Worm (Caenorhabditis elegans): Measurements from ENCODE around the gene pam-1.
A peak's percentile ranks its signal among the peaks of the same experiment; 100 is the strongest.

pam-1 gene

DNA sequence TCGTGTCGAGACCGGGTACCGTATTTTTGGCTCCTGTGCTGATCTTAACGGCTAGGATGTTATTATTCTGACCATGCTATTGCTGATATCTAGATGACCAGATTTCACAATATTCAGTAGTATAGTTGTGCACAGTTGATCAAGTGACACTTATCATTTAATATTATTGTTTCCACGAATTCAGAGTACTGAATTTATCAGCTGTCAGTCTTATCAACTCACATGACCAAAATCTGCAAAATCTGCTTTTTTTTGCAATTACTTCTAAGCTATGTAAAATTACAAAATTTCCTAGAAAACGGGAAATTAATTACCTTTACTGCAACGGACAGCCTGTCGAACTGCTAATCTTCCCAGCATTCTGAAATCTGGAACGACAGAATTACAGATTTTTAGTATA lies at the start of gene pam-1:
pam-1 (minus strand) TSS at position 368 of the 400 bp plus-strand sequence.
- TF ChIP-seq lin-39 (tag; optimal IDR thresholded peaks at IDR 0.05) (no peak), irx-1 (tag; optimal IDR thresholded peaks at IDR 0.05) (no peak), ztf-4 (tag; optimal IDR thresholded peaks at IDR 0.05) (no peak), hlh-4 (tag; optimal IDR thresholded peaks at IDR 0.05) (peak; percentile 87), nhr-71 (tag; optimal IDR thresholded peaks at IDR 0.05) (peak; percentile 23), nhr-85 (tag) (no peak), efl-3 (GFP tag; optimal IDR thresholded peaks at IDR 0.05) (no peak), lin-15B (tag; optimal IDR thresholded peaks at IDR 0.05) (no peak), unc-130 (tag; optimal IDR thresholded peaks at IDR 0.05) (no peak), fkh-8 (tag; optimal IDR thresholded peaks at IDR 0.05) (no peak), C04F5.9 (tag; optimal IDR thresholded peaks at IDR 0.05) (no peak)

ce11 chrIV:7588631-7589030 lies 38.0 kb upstream of the pam-1 start, which contains the start of gene cla-1:
Gene cla-1, plus strand, starts transcription at chrIV:7588931.
- TF ChIP-seq ceh-88 (GFP tag; IDR thresholded peaks at IDR 0.05) (no peak), mef-2 (tag; optimal IDR thresholded peaks at IDR 0.05) (no peak), unc-62 (GFP tag; optimal IDR thresholded peaks at IDR 0.05) (no peak), lin-14 (GFP tag; optimal IDR thresholded peaks at IDR 0.05) (peak; percentile 33), nhr-12 (tag; optimal IDR thresholded peaks at IDR 0.05) (no peak), nhr-19 (GFP tag; conservative IDR thresholded peaks at IDR 0.05) (no peak), nhr-77 (tag; optimal IDR thresholded peaks at IDR 0.05) (no peak)

- no peak for TF ChIP-seq F16B12.6 (tag; optimal IDR thresholded peaks at IDR 0.05)
- TF ChIP-seq xbp-1 (tag; optimal IDR thresholded peaks at IDR 0.05) = no peak
- no peak for TF ChIP-seq unc-62 (GFP tag; optimal IDR thresholded peaks at IDR 0.05)
- no peak for TF ChIP-seq nhr-237 (tag; optimal IDR thresholded peaks at IDR 0.05)
- TF ChIP-seq sup-37 (GFP tag; optimal IDR thresholded peaks at IDR 0.05) = no peak
- no peak for TF ChIP-seq lin-35 (GFP tag; optimal IDR thresholded peaks at IDR 0.05)
- no peak for TF ChIP-seq lsy-2 (tag; optimal IDR thresholded peaks at IDR 0.05)
- no peak for TF ChIP-seq C34B4.2 (tag; optimal IDR thresholded peaks at IDR 0.05)
- no peak for TF ChIP-seq nhr-71 (tag; optimal IDR thresholded peaks at IDR 0.05)
- TF ChIP-seq lin-14 (GFP tag; optimal IDR thresholded peaks at IDR 0.05) = peak; percentile 11
- TF ChIP-seq hlh-17 (GFP tag; optimal IDR thresholded peaks at IDR 0.05; ENCODE audit: borderline replicate concordance) = no peak
- no peak for TF ChIP-seq ceh-82 (tag; optimal IDR thresholded peaks at IDR 0.05)
- peak; percentile 79 for TF ChIP-seq fkh-10 (GFP tag; optimal IDR thresholded peaks at IDR 0.05)
- no peak for TF ChIP-seq nhr-11 (tag; optimal IDR thresholded peaks at IDR 0.05)
- TF ChIP-seq lir-3 (tag; optimal IDR thresholded peaks at IDR 0.05; ENCODE audit: poor library complexity) = no peak
- TF ChIP-seq dpl-1 (GFP tag; optimal IDR thresholded peaks at IDR 0.05) = no peak
Observed at ce11 chrIV:7586972-7587371, 36.4 kb upstream of the pam-1 start.

DNA sequence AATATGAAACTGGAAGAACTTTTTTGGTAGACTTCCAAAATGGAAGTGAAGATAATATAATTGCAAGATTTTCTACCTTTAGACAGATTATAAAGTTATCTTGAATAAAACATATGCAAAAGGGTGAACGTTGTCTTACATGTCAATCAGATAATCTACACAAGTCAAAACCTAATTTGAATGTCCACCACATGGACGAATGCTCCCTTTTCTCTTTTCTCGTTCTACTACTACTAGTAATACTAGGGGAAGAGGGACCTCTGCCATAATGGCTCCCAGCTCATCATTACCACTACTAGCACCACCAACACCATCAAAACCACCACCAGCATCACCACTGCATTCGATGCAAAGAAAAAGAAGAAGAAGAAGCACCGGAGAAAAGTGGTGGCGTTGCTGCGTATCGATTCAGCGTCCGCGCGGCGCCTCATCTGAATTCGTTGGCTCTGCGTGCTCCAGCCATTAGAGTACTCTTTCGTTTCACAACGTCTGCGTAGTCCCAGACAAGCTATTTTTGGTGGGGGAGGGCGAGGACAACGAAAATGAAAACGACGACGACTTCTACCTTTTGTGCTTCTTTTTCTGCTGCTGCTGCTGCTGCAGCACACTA lies 34.8 kb upstream of the pam-1 start:
- TF ChIP-seq pag-3 (tag; optimal IDR thresholded peaks at IDR 0.05; ENCODE audit: borderline replicate concordance, insufficient read depth) (no peak), nhr-20 (tag; optimal IDR thresholded peaks at IDR 0.05) (no peak), pax-3 (tag; optimal IDR thresholded peaks at IDR 0.05) (no peak), ceh-8 (GFP tag; optimal IDR thresholded peaks at IDR 0.05) (no peak), hlh-17 (GFP tag; optimal IDR thresholded peaks at IDR 0.05; ENCODE audit: borderline replicate concordance) (no peak), tlp-1 (tag; optimal IDR thresholded peaks at IDR 0.05) (no peak), ceh-82 (tag; optimal IDR thresholded peaks at IDR 0.05) (peak in 2 of 3 experiments; percentile 15 to 40), skn-1 (tag; optimal IDR thresholded peaks at IDR 0.05) (no peak), lin-14 (GFP tag; optimal IDR thresholded peaks at IDR 0.05) (peak; percentile 58)

Data from whole organism, L1 larva.